Fruit fly (Drosophila melanogaster) whole organism, adult: ENCODE measurements around the gene CG1632.

ENCODE experiments used
- CG11617 ChIP-seq: fragments of 200-800 bp; sonication (Bioruptor generic); optimal IDR thresholded peaks from 2 replicates; lab custom pipeline; 2017; ENCODE audit warnings: mild to moderate bottlenecking, missing biosample characterization, missing genetic modification reagents, missing genetic modification characterization
- CG5204 ChIP-seq: fragments of 200-800 bp; sonication (Bioruptor generic); optimal IDR thresholded peaks from 2 replicates; lab custom pipeline; 2016; ENCODE audit warnings: missing biosample characterization, missing genetic modification characterization
- CG7045 ChIP-seq: fragments of 200-800 bp; sonication (Bioruptor generic); optimal IDR thresholded peaks from 2 replicates; lab custom pipeline; 2017; ENCODE audit warnings: missing biosample characterization, mild to moderate bottlenecking, missing genetic modification characterization
- Clk ChIP-seq: fragments of 200-800 bp; sonication (Bioruptor generic); optimal IDR thresholded peaks from 2 replicates; lab custom pipeline; 2017; ENCODE audit warnings: missing biosample characterization, missing genetic modification characterization
- toe ChIP-seq: fragments of 200-800 bp; sonication (Bioruptor generic); optimal IDR thresholded peaks from 2 replicates; lab custom pipeline; 2016; ENCODE audit warnings: missing biosample characterization, missing genetic modification characterization

DNA sequence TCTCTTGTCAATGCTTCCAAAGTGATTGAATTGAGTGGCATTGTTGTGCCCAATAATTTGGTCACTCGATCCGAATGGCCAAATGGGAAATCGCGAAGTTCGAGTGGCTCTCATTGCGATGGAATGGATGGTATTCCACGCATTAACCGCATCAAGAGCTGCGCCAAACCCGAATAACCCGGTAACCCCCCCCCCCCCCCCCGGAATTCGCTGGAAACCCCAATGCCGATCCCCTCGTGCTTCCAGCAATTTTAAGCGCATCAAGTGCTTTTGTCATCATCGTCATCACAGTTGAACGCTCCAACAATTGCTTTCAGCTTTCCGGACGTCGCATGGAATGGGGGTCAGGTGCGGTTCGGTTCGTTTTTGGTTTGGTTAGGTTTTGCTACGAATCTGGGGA is 45.9 kb upstream of the CG1632 start:
- TF ChIP-seq CG5204 (GFP tag; lab: Kevin White, UChicago) (no peak), CG11617 (GFP tag; lab: Kevin White, UChicago) (no peak), Clk (GFP tag; lab: Kevin White, UChicago) (no peak), toe (GFP tag; lab: Kevin White, UChicago) (no peak), CG7045 (GFP tag; lab: Kevin White, UChicago) (no peak)
